Fruit fly (Drosophila melanogaster): ENCODE data around the gene ssp2.
A peak's percentile ranks its signal among the peaks of the same experiment; 100 is the strongest.

Gene ssp2

dm6 chr3L:13922023-13922652, 42.9 kb upstream of the ssp2 start (continued):
- TF ChIP-seq Abd-B (GFP tag; optimal IDR thresholded peaks at IDR 0.05) (peak; percentile 1), Xbp1 (GFP tag; optimal IDR thresholded peaks at IDR 0.05) (peak; percentile 48), sima (GFP tag; optimal IDR thresholded peaks at IDR 0.05) (no peak), Jarid2 (GFP tag; optimal IDR thresholded peaks at IDR 0.05) (peak; percentile 68), klu (GFP tag; IDR thresholded peaks at IDR 0.05) (no peak), lab (GFP tag; optimal IDR thresholded peaks at IDR 0.05) (peak; percentile 67), CG17612 (GFP tag; IDR thresholded peaks at IDR 0.05) (no peak), Nf-YC (tag; optimal IDR thresholded peaks at IDR 0.05) (peak; percentile 38), esg (GFP tag; conservative IDR thresholded peaks at IDR 0.05) (0 out of 2 replicates have a peak, but pooled peaks have one; percentile 10), CG14441 (GFP tag; IDR thresholded peaks at IDR 0.05) (peak; percentile 64), MBD-R2 (GFP tag; IDR thresholded peaks at IDR 0.05) (0 out of 2 replicates have a peak, but pooled peaks have one; percentile 17), CG15269 (tag; optimal IDR thresholded peaks at IDR 0.05) (peak; percentile 51), hkb (optimal IDR thresholded peaks at IDR 0.05) (no peak), hkb (GFP tag; IDR thresholded peaks at IDR 0.05) (peak; percentile 35; the same call in 1 of the 2 replicates), CG1792 (GFP tag; optimal IDR thresholded peaks at IDR 0.05) (peak; percentile 14), ara (GFP tag; IDR thresholded peaks at IDR 0.05) (peak; percentile 26; the same call in 1 of the 2 replicates), phol (tag; optimal IDR thresholded peaks at IDR 0.05) (peak; percentile 50), CG7963 (GFP tag; IDR thresholded peaks at IDR 0.05; ENCODE audit: partially characterized antibody) (no peak), CG14014 (GFP tag; IDR thresholded peaks at IDR 0.05) (peak; percentile 27; the same call in 1 of the 2 replicates), CG18599 (GFP tag; optimal IDR thresholded peaks at IDR 0.05) (peak; percentile 38), bab2 (GFP tag; optimal IDR thresholded peaks at IDR 0.05) (peak; percentile 9), CG7786 (GFP tag; optimal IDR thresholded peaks at IDR 0.05) (peak; percentile 8), Xrp1 (GFP tag; IDR thresholded peaks at IDR 0.05) (peak; percentile 76), dmrt11E (tag; optimal IDR thresholded peaks at IDR 0.05) (peak; percentile 28), oc (tag; optimal IDR thresholded peaks at IDR 0.05) (no peak), Gug (GFP tag; IDR thresholded peaks at IDR 0.05) (no peak), lola (GFP tag; optimal IDR thresholded peaks at IDR 0.05) (peak in 1 of 3 experiments; percentile 30), gce (GFP tag; IDR thresholded peaks at IDR 0.05) (no peak), CG1529 (GFP tag; optimal IDR thresholded peaks at IDR 0.05) (no peak), CG10147 (GFP tag; optimal IDR thresholded peaks at IDR 0.05) (no peak), Ssrp (tag; optimal IDR thresholded peaks at IDR 0.05) (peak; percentile 30), CG3995 (GFP tag; optimal IDR thresholded peaks at IDR 0.05) (peak; percentile 21), CG6791 (GFP tag; IDR thresholded peaks at IDR 0.05; ENCODE audit: partially characterized antibody) (no peak), Myb (GFP tag; optimal IDR thresholded peaks at IDR 0.05) (peak; percentile 20), Med (GFP tag) (peak; percentile 85), toy (GFP tag; IDR thresholded peaks at IDR 0.05) (no peak), wor (GFP tag; IDR thresholded peaks at IDR 0.05) (no peak), CG7556 (GFP tag; optimal IDR thresholded peaks at IDR 0.05) (peak; percentile 41), CG3726 (GFP tag; IDR thresholded peaks at IDR 0.05) (no peak), shn (GFP tag; optimal IDR thresholded peaks at IDR 0.05) (peak; percentile 63), slp2 (GFP tag; optimal IDR thresholded peaks at IDR 0.05) (peak; percentile 23), Eip74EF (GFP tag; optimal IDR thresholded peaks at IDR 0.05) (peak in 1 of 2 experiments; percentile 40), CG11504 (tag; optimal IDR thresholded peaks at IDR 0.05) (peak; percentile 58), Tbp (GFP tag; optimal IDR thresholded peaks at IDR 0.05) (no peak), slbo (GFP tag; IDR thresholded peaks at IDR 0.05) (peak; percentile 61; the same call in 1 of the 2 replicates), CG6689 (GFP tag; IDR thresholded peaks at IDR 0.05) (peak; percentile 53), CG17829 (tag; optimal IDR thresholded peaks at IDR 0.05) (peak; percentile 49), gsb-n (tag; optimal IDR thresholded peaks at IDR 0.05) (peak; percentile 7), CG12744 (GFP tag; optimal IDR thresholded peaks at IDR 0.05) (peak; percentile 0), dysf (GFP tag; IDR thresholded peaks at IDR 0.05) (peak; percentile 36; the same call in 1 of the 3 replicates)
